Worm (Caenorhabditis elegans) whole organism, L3 larva: ENCODE results near the gene tbck-1.
"Not testable (repeated sequence)": the region's sequence is repeated elsewhere in the genome, so short reads cannot be mapped to it uniquely, and the experiment has no call there.

ENCODE experiments used
- R02D3.7 ChIP-seq: fragments of 150-350 bp; optimal IDR thresholded peaks from 2 replicates; lab custom pipeline; 2014; ENCODE audit warnings: missing biosample characterization, missing genetic modification characterization
- aly-2 ChIP-seq: fragments of 150-350 bp; optimal IDR thresholded peaks from 2 replicates; lab custom pipeline; 2014; ENCODE audit warnings: missing biosample characterization, missing genetic modification characterization
- ama-1 ChIP-seq: fragments of 150-350 bp; optimal IDR thresholded peaks from 2 replicates; lab custom pipeline; 2018
- ceh-16 ChIP-seq: sonication (generic microtip); optimal IDR thresholded peaks from 2 replicates; lab custom pipeline; 2017; ENCODE audit warnings: missing biosample characterization, missing genetic modification characterization
- ceh-28 ChIP-seq: fragments of 150-350 bp; optimal IDR thresholded peaks from 2 replicates; lab custom pipeline; 2014; ENCODE audit warnings: missing biosample characterization, missing genetic modification reagents, missing genetic modification characterization
- ceh-82 ChIP-seq: fragments of 150-350 bp; optimal IDR thresholded peaks from 2 replicates; lab custom pipeline; 2014; ENCODE audit warnings: missing biosample characterization, missing genetic modification characterization
- daf-12 ChIP-seq: fragments of 150-350 bp; optimal IDR thresholded peaks from 2 replicates; lab custom pipeline; 2014; ENCODE audit warnings: missing biosample characterization, missing genetic modification reagents, missing genetic modification characterization
- egl-27 ChIP-seq: sonication (generic microtip); optimal IDR thresholded peaks from 4 replicates; lab custom pipeline; 2017; ENCODE audit warnings: missing biosample characterization, missing genetic modification reagents, missing genetic modification characterization
- egl-5 ChIP-seq: fragments of 150-350 bp; optimal IDR thresholded peaks from 2 replicates; lab custom pipeline; 2017; ENCODE audit warnings: missing biosample characterization, missing genetic modification reagents, missing genetic modification characterization, inconsistent platforms
- elt-1 ChIP-seq: fragments of 150-350 bp; optimal IDR thresholded peaks from 2 replicates; lab custom pipeline; 2014; ENCODE audit warnings: missing biosample characterization, missing genetic modification characterization
- elt-2 ChIP-seq: sonication (generic microtip); optimal IDR thresholded peaks from 2 replicates; lab custom pipeline; 2016; ENCODE audit warnings: missing genetic modification reagents, mild to moderate bottlenecking, missing genetic modification characterization, missing compliant biosample characterization
- elt-3 ChIP-seq, 3 experiments: fragments of 150-350 bp in 1 of 3; sonication (generic microtip) in 2 of 3; optimal IDR thresholded peaks; 2 replicates in 2 of 3; 4 replicates in 1 of 3; lab custom pipeline; 2014 to 2017; ENCODE audit warnings: missing biosample characterization in 3 of 3, missing genetic modification characterization in 3 of 3
- fkh-10 ChIP-seq: sonication (generic microtip); optimal IDR thresholded peaks from 2 replicates; lab custom pipeline; 2017; ENCODE audit warnings: missing biosample characterization, missing genetic modification reagents, missing genetic modification characterization
- fkh-2 ChIP-seq: fragments of 150-350 bp; optimal IDR thresholded peaks from 2 replicates; lab custom pipeline; 2014; ENCODE audit warnings: missing biosample characterization, missing genetic modification reagents, missing genetic modification characterization
- fos-1 ChIP-seq: fragments of 150-350 bp; optimal IDR thresholded peaks from 2 replicates; lab custom pipeline; 2014; ENCODE audit warnings: missing biosample characterization, missing genetic modification characterization
- hmg-11 ChIP-seq: sonication (generic microtip); optimal IDR thresholded peaks from 2 replicates; lab custom pipeline; 2016; ENCODE audit warnings: missing genetic modification characterization, missing compliant biosample characterization
- lin-39 ChIP-seq: fragments of 150-350 bp; optimal IDR thresholded peaks from 2 replicates; lab custom pipeline; 2018; ENCODE audit warnings: missing biosample characterization, missing genetic modification reagents, missing genetic modification characterization
- lsy-12 ChIP-seq: sonication (generic microtip); optimal IDR thresholded peaks from 2 replicates; lab custom pipeline; 2016; ENCODE audit warnings: mild to moderate bottlenecking, missing genetic modification characterization, missing compliant biosample characterization
- mdl-1 ChIP-seq: fragments of 150-350 bp; optimal IDR thresholded peaks from 2 replicates; lab custom pipeline; 2014; ENCODE audit warnings: missing biosample characterization, missing genetic modification characterization
- nfya-1 ChIP-seq: sonication (generic microtip); optimal IDR thresholded peaks from 2 replicates; lab custom pipeline; 2017; ENCODE audit warnings: missing genetic modification characterization, mild to moderate bottlenecking, missing compliant biosample characterization, antibody characterized with exemption, moderate library complexity; ENCODE audit not compliant: insufficient read depth
- nhr-11 ChIP-seq: fragments of 150-350 bp; optimal IDR thresholded peaks from 2 replicates; lab custom pipeline; 2014; ENCODE audit warnings: missing biosample characterization, missing genetic modification characterization
- nhr-12 ChIP-seq: fragments of 150-350 bp; optimal IDR thresholded peaks from 2 replicates; lab custom pipeline; 2014; ENCODE audit warnings: missing biosample characterization, missing genetic modification characterization
- nhr-23 ChIP-seq: fragments of 150-350 bp; optimal IDR thresholded peaks from 2 replicates; lab custom pipeline; 2014; ENCODE audit warnings: missing biosample characterization, missing genetic modification reagents, missing genetic modification characterization
- nhr-25 ChIP-seq: sonication (generic microtip); optimal IDR thresholded peaks from 2 replicates; lab custom pipeline; 2017; ENCODE audit warnings: missing biosample characterization, missing genetic modification characterization
- nhr-28 ChIP-seq: fragments of 150-350 bp; optimal IDR thresholded peaks from 2 replicates; lab custom pipeline; 2014; ENCODE audit warnings: missing biosample characterization, missing genetic modification characterization
- nhr-43 ChIP-seq: sonication (generic microtip); optimal IDR thresholded peaks from 2 replicates; lab custom pipeline; 2016; ENCODE audit warnings: mild to moderate bottlenecking, missing genetic modification characterization, missing compliant biosample characterization; ENCODE audit not compliant: poor library complexity, severe bottlenecking
- nhr-67 ChIP-seq: fragments of 150-350 bp; optimal IDR thresholded peaks from 2 replicates; lab custom pipeline; 2014; ENCODE audit warnings: missing biosample characterization, missing genetic modification characterization
- nhr-77 ChIP-seq: fragments of 150-350 bp; optimal IDR thresholded peaks from 2 replicates; lab custom pipeline; 2014; ENCODE audit warnings: missing biosample characterization, missing genetic modification characterization
- pha-4 ChIP-seq: fragments of 150-350 bp; optimal IDR thresholded peaks from 2 replicates; lab custom pipeline; 2014; ENCODE audit warnings: missing biosample characterization, missing genetic modification reagents, missing genetic modification characterization
- pqm-1 ChIP-seq: fragments of 150-350 bp; optimal IDR thresholded peaks from 2 replicates; lab custom pipeline; 2017; ENCODE audit warnings: missing biosample characterization, missing genetic modification characterization, inconsistent platforms
- sea-2 ChIP-seq: fragments of 150-350 bp; sonication (generic microtip); optimal IDR thresholded peaks from 4 replicates; lab custom pipeline; 2014; ENCODE audit warnings: missing biosample characterization, missing genetic modification reagents, missing genetic modification characterization
- tbx-2 ChIP-seq: sonication (generic microtip); optimal IDR thresholded peaks from 2 replicates; lab custom pipeline; 2016; ENCODE audit warnings: mild to moderate bottlenecking, missing genetic modification characterization, missing compliant biosample characterization
- unc-62 ChIP-seq: fragments of 150-350 bp; sonication (generic microtip); optimal IDR thresholded peaks from 4 replicates; lab custom pipeline; 2014; ENCODE audit warnings: missing biosample characterization, missing genetic modification reagents, missing genetic modification characterization
- zag-1 ChIP-seq: fragments of 150-350 bp; optimal IDR thresholded peaks from 2 replicates; lab custom pipeline; 2014; ENCODE audit warnings: missing biosample characterization, missing genetic modification characterization
- ztf-11 ChIP-seq: fragments of 150-350 bp; optimal IDR thresholded peaks from 2 replicates; lab custom pipeline; 2014; ENCODE audit warnings: missing biosample characterization, missing genetic modification characterization
- ztf-4 ChIP-seq: fragments of 150-350 bp; optimal IDR thresholded peaks from 2 replicates; lab custom pipeline; 2014; ENCODE audit warnings: missing biosample characterization, missing genetic modification characterization

The tbck-1 gene

ce11 chrII:4856113-4856512 is 27.8 kb downstream of the tbck-1 start (continued):
- TF ChIP-seq ceh-16 (tag; lab: Kevin White, UChicago) (no peak), pha-4 (tag; lab: Kevin White, UChicago) (peak; percentile 1), nhr-28 (tag; lab: Kevin White, UChicago) (no peak), elt-2 (tag; lab: Kevin White, UChicago) (peak; percentile 36)
- TF ChIP-seq, all 47 proteins: peak for 6

- TF ChIP-seq nfya-1 (tag; lab: Kevin White, UChicago) (peak; percentile 26), nhr-25 (tag; lab: Kevin White, UChicago) (peak; percentile 23), pqm-1 (peak; percentile 25), ama-1 (lab: Kevin White, UChicago) (peak; percentile 69), pha-4 (tag; lab: Kevin White, UChicago) (peak; percentile 4), lsy-12 (tag; lab: Kevin White, UChicago) (peak; percentile 36), lin-39 (tag; lab: Kevin White, UChicago) (no peak), egl-5 (no peak), elt-2 (tag; lab: Kevin White, UChicago) (peak; percentile 96), ceh-28 (tag; lab: Kevin White, UChicago) (peak; percentile 10)
Observed at ce11 chrII:4857086-4857485, 28.7 kb downstream of the tbck-1 start.

ce11 chrII:4857873-4858364 is 29.6 kb downstream of the tbck-1 start, which contains the start of gene F11G11.5:
Gene F11G11.5, plus strand, starts transcription at chrII:4857923.
- TF ChIP-seq nhr-43 (tag; lab: Kevin White, UChicago): peak; percentile 4
- TF ChIP-seq elt-1 (tag; lab: Kevin White, UChicago): no peak
- peak; percentile 76 for TF ChIP-seq ama-1 (lab: Kevin White, UChicago)

- TF ChIP-seq elt-2 (tag; lab: Kevin White, UChicago): peak; percentile 4
- no peak for TF ChIP-seq zag-1
- TF ChIP-seq lsy-12 (tag; lab: Kevin White, UChicago): peak; percentile 12
- TF ChIP-seq ama-1 (lab: Kevin White, UChicago): peak; percentile 46
Observed at ce11 chrII:4858906-4859411, 30.6 kb downstream of the tbck-1 start.

ce11 chrII:4860260-4860659 is 31.9 kb downstream of the tbck-1 start, which contains the start of the genes nspd-5 and F11G11.4:
Gene nspd-5, minus strand, starts transcription at chrII:4860360.
Gene F11G11.4, plus strand, starts transcription at chrII:4860594.
- TF ChIP-seq daf-12 (tag; lab: Kevin White, UChicago); fos-1 (tag; lab: Kevin White, UChicago); fkh-10: not testable (repeated sequence)

- TF ChIP-seq ceh-16 (tag; lab: Kevin White, UChicago) (no peak), tbx-2 (tag; lab: Kevin White, UChicago) (no peak), nhr-11 (tag; lab: Kevin White, UChicago) (no peak), ztf-4 (tag; lab: Kevin White, UChicago) (no peak), nhr-43 (tag; lab: Kevin White, UChicago) (no peak), ceh-28 (tag; lab: Kevin White, UChicago) (no peak), mdl-1 (no peak), nhr-12 (tag; lab: Kevin White, UChicago) (no peak), fkh-2 (tag; lab: Kevin White, UChicago) (no peak), ceh-82 (tag; lab: Kevin White, UChicago) (no peak), nhr-28 (tag; lab: Kevin White, UChicago) (no peak), nhr-77 (tag; lab: Kevin White, UChicago) (no peak)
Observed at ce11 chrII:4863357-4863756, 35.0 kb downstream of the tbck-1 start, which contains the start of the genes mpst-4 and F11G11.14. Gene mpst-4, minus strand, starts transcription at chrII:4863457. Gene F11G11.14, plus strand, starts transcription at chrII:4863681.

- TF ChIP-seq egl-5: no peak
- TF ChIP-seq pha-4 (tag; lab: Kevin White, UChicago): no peak
- no peak for TF ChIP-seq fkh-10
- no peak for TF ChIP-seq ceh-16 (tag; lab: Kevin White, UChicago)
- TF ChIP-seq ceh-28 (tag; lab: Kevin White, UChicago): no peak
- peak; percentile 64 for TF ChIP-seq nhr-23 (tag; lab: Kevin White, UChicago)
- TF ChIP-seq hmg-11 (tag; lab: Kevin White, UChicago): no peak
- no peak for TF ChIP-seq ceh-82 (tag; lab: Kevin White, UChicago)
- no peak for TF ChIP-seq fos-1 (tag; lab: Kevin White, UChicago)
- TF ChIP-seq nhr-77 (tag; lab: Kevin White, UChicago): peak; percentile 16
- TF ChIP-seq nhr-67 (tag; lab: Kevin White, UChicago): no peak
- peak in 1 of 3 experiments; percentile 73 for TF ChIP-seq elt-3 (tag; optimal IDR thresholded peaks at IDR 0.05; lab: Kevin White, UChicago)
- TF ChIP-seq ztf-11 (tag; lab: Kevin White, UChicago): no peak
- no peak for TF ChIP-seq egl-27
- no peak for TF ChIP-seq fkh-2 (tag; lab: Kevin White, UChicago)
- no peak for TF ChIP-seq aly-2 (tag; lab: Kevin White, UChicago)
- peak; percentile 50 for TF ChIP-seq unc-62 (GFP tag; lab: Kevin White, UChicago)
- TF ChIP-seq nhr-43 (tag; lab: Kevin White, UChicago): peak; percentile 74
- TF ChIP-seq mdl-1: no peak
- peak; percentile 25 for TF ChIP-seq nfya-1 (tag; lab: Kevin White, UChicago)
- peak; percentile 28 for TF ChIP-seq R02D3.7 (tag; lab: Kevin White, UChicago)
- TF ChIP-seq sea-2: no peak
- TF ChIP-seq nhr-25 (tag; lab: Kevin White, UChicago): peak; percentile 78
Observed at ce11 chrII:4866045-4866444, 37.7 kb downstream of the tbck-1 start.
